Fruit fly (Drosophila melanogaster): ENCODE measurements around the gene phr6-4.

Gene phr6-4

DNA sequence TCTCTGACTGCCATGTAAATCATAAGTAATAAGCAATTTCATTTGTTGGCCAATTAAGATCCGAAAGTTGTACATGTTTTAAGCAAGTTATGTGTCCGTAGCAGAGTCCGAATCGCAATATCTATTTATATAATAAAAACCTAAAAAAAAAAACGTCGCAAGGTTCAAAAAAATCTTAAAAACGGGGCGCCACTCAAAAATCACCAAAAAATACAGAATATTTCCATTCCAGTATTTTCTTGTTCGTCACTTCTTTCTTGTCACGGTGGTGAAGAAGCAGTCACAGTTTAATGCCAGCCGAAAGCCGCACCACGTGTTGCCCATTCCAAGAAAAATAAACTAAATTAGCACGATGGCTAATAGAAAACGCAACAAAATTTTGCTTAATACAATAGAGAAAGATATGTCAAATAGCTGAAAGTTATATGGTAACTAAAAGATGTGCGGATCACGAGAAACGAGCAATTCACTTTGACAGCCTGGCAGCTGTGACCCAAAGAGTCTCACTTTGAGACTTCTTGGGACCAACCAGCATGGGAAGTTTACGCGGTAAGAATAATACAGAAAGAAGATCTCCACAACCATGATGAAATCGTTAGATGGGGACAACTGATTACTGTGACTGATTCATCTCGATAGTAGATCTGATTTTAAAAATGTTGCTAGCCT, 1.8 kb upstream of the phr6-4 start:
- TF ChIP-seq CTCF (optimal IDR thresholded peaks at IDR 0.05) = peak in 1 of 2 experiments; percentile 26
- TF ChIP-seq CG8478 (optimal IDR thresholded peaks at IDR 0.05) = no peak

DNA sequence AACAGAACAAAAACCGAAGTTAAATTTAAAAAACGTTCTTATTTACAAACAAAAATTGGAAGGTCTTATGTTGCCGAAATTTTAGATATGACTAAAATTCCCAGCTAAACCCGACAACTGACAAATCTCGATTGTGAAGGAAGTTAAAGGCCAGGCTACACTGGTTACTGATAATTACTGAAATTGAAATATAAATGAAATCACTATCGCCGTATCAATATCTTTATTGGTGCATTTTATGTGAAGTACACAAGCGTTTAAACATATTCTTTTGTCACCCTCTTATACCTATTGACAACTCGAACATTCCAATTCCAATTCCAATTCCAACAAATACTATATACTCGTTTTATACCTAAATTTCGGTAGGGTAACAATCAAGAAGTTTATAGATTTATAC, 2.4 kb downstream of the phr6-4 start, which contains the start of gene CG17470:
Gene CG17470, minus strand, starts transcription at position 101 of the 400 bp plus-strand sequence.
- TF ChIP-seq CTCF (optimal IDR thresholded peaks at IDR 0.05) (no peak), CG8478 (optimal IDR thresholded peaks at IDR 0.05) (no peak)

DNA sequence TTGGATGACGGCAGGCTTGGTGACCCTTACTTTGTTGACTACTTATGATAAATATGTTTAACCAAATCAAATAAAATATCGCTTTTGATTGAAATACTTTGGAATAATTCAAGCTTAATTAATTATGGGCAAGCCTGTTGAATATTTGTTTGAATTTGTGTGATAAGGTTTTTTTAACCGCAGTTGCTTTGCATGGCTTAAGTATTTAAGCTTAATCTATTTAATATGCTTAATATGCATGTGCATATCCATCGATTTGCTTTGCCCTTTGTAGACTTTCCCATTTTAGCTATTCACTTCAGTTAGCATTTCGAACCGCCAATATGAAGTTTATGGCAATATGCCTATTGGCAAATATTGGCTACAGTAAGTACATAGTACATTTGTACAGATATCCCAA, 5.0 kb downstream of the phr6-4 start, which contains the start of gene Sfp38D:
Gene Sfp38D, plus strand, starts transcription at position 301 of the 400 bp plus-strand sequence.
- no peak for TF ChIP-seq CTCF (optimal IDR thresholded peaks at IDR 0.05)
- TF ChIP-seq CG8478 (optimal IDR thresholded peaks at IDR 0.05) = no peak

DNA sequence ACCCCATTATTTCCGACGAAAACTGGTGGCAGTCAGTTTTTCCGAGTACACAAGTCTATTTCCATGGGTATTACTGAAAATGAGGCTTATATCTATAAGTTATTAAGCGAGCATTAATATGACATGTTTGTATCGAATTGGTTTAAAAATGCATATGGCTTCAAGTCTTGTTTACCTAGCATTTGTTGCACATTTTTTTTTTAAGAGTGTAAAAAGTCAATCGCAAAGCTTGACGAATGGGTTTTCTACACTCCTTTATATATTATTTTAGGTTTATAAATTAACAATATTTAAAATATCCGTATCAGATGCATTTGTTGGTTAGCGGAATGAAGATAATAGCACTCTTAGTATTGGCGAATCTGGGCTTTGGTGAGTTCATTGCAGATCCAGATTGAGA, 5.8 kb downstream of the phr6-4 start, which contains the start of gene CG31680:
Gene CG31680, plus strand, starts transcription at position 301 of the 400 bp plus-strand sequence.
- TF ChIP-seq CG8478 (optimal IDR thresholded peaks at IDR 0.05) = no peak
- TF ChIP-seq CTCF (optimal IDR thresholded peaks at IDR 0.05) = no peak

DNA sequence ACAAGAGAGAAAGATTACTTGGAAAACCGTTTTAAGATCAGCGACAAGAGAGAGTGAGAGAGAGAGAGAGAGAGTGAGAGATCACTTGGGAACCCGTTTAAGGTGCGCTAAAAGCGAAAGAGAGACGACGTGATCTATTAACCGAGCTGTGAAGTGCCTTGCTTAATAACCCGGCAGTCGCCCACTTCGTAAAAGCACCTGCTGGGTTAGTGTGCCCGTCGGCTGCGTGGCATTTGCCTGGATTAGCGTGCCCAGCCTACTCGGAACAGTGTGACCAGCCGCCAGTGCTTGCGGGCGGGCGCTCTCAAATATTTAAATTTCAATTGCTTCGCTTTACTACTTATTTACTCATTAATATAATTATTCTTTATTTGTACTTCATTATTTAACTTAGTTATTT, 7.2 kb downstream of the phr6-4 start:
- TF ChIP-seq CTCF (optimal IDR thresholded peaks at IDR 0.05) (no peak), CG8478 (optimal IDR thresholded peaks at IDR 0.05) (no peak)

DNA sequence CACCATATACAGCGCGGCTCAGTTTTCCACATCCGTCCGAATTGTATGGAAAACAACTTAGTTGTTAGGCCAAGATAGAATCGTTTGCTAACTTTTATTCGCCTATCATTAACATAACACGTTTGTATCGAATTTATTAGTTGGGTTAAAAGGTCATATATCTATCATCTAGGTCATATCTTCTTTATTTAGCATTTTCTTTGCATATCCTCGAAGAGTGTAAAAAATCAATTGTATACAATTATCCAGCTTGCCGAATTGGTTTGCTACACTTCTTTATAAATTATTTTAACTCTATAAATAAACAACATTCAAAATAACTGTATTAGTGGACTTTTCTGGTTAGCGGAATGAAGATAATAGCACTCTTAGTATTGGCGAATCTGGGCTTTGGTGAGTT, 11.4 kb downstream of the phr6-4 start, which contains the start of gene CG17472:
Gene CG17472, plus strand, starts transcription at position 301 of the 400 bp plus-strand sequence.
- TF ChIP-seq CG8478 (optimal IDR thresholded peaks at IDR 0.05) (no peak), CTCF (optimal IDR thresholded peaks at IDR 0.05) (no peak)

DNA sequence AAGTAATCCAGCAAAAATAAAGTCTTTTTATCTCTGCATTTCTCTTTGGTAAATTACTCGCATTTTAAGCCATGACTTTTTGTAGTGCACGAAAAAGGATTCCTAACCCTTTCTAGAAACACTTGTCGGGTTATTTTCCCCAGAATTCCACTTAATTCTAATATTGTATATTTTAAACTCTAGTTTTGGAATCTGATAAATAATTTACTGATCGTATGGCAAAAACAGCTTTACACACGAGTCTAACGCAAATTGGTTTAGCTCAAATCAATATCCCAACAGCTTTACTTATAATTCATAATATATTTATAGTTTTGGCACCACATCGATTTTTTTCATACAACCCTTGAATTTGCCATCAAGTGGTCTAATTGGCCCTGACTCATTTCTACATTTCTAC, 31.4 kb downstream of the phr6-4 start, which contains the start of gene CG15475:
Gene CG15475, plus strand, starts transcription at position 301 of the 400 bp plus-strand sequence.
- TF ChIP-seq CTCF (optimal IDR thresholded peaks at IDR 0.05) = no peak
- TF ChIP-seq CG8478 (optimal IDR thresholded peaks at IDR 0.05) = no peak

DNA sequence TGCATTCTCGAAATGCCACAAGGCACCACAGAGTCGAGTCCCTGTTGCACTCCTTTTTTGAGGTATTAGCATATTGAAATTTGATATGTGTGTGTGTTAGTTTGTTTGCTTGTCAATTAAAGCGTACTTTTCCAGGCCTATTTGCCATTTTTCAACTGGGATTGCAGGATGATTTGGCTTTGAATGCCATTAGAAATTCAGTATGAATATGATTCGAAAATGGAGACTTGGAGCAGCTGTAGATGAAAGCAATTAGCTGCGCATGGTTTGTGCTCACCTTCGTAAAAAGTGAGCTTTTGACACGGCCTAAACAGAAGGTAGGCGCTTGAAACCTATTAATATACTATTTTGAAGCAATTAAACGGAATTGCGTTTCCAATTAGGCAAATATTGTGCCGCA, 41.5 kb downstream of the phr6-4 start, which contains the start of gene CG31677:
Gene CG31677, minus strand, starts transcription at position 101 of the 400 bp plus-strand sequence.
- TF ChIP-seq CG8478 (optimal IDR thresholded peaks at IDR 0.05) = no peak
- no peak for TF ChIP-seq CTCF (optimal IDR thresholded peaks at IDR 0.05)

DNA sequence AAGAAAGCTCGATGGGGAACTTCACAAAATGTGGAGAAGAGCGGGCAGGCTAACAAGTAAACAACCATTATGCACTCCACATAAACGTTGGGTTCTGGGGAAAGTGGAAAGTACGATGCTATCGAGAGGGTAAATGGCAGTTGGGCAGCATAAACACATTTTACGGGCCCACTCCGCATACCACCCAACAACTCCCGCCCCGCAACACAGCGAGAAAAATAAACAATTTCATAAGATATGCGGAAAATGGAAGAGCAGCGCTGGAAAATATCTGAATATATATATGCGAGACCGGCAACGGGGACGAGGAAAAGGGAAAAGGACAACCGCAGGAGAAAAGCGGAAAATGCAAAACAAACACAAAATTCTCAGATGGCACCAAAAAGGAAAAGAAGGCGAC, 44.3 kb downstream of the phr6-4 start:
- TF ChIP-seq CG8478 (optimal IDR thresholded peaks at IDR 0.05) = no peak
- no peak for TF ChIP-seq CTCF (optimal IDR thresholded peaks at IDR 0.05)

DNA sequence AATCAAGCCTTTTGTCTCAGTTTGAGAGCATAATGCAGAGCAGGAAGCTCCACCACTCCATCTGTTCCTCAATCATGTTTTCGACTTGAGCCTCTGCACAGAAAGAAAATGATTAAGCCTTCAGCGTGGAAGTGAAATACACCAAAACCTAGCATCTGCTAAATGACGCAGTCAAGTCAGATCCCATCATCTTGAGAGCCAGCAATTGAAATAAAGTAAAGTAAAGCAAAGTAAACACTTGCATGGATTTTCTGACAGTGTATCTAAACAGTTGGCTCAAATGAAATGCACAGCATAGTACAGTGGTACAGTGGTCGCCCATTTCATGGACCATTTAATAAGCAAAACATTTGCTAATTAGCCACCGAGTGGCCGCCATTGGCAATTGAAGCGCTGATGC, 47.8 kb downstream of the phr6-4 start:
- no peak for TF ChIP-seq CTCF (optimal IDR thresholded peaks at IDR 0.05)
- no peak for TF ChIP-seq CG8478 (optimal IDR thresholded peaks at IDR 0.05)
